Fruit fly (Drosophila melanogaster) whole organism, embryonic: Measurements from ENCODE around the gene Fkbp59.

Experiments used
- Asciz ChIP-seq: fragments of 200-800 bp; sonication (Bioruptor generic); optimal IDR thresholded peaks from 2 replicates; lab custom pipeline; 2017; ENCODE audit warnings: missing biosample characterization, mild to moderate bottlenecking, missing genetic modification characterization, missing genetic modification reagents
- Atf-2 ChIP-seq: fragments of 200-800 bp; sonication (Bioruptor generic); optimal IDR thresholded peaks from 2 replicates; lab custom pipeline; 2016; ENCODE audit warnings: missing biosample characterization, missing genetic modification characterization
- Awh ChIP-seq: fragments of 200-800 bp; sonication (Bioruptor generic); IDR thresholded peaks from 2 replicates; pipeline ENCODE4, ENCODE4 v1.3.6; 2022; ENCODE audit warnings: missing biosample characterization, missing genetic modification characterization
- Bdp1 ChIP-seq: fragments of 200-800 bp; sonication (Bioruptor generic); optimal IDR thresholded peaks from 3 replicates; lab custom pipeline; 2016; ENCODE audit warnings: missing biosample characterization, missing genetic modification characterization
- CG14014 ChIP-seq: fragments of 200-800 bp; sonication (Bioruptor generic); IDR thresholded peaks from 2 replicates; pipeline ENCODE4 v1.3.6; 2022; ENCODE audit warnings: missing biosample characterization, missing genetic modification characterization
- CG14441 ChIP-seq: fragments of 200-800 bp; sonication (Bioruptor generic); IDR thresholded peaks from 2 replicates; pipeline ENCODE4 v1.3.6; 2022; ENCODE audit warnings: missing biosample characterization, missing genetic modification characterization
- CG14667 ChIP-seq: fragments of 200-800 bp; sonication (Bioruptor generic); IDR thresholded peaks from 2 replicates; pipeline ENCODE4 v1.3.6; 2022; ENCODE audit warnings: missing biosample characterization, missing genetic modification characterization
- CG33213 ChIP-seq: fragments of 200-800 bp; sonication (Bioruptor generic); optimal IDR thresholded peaks from 3 replicates; lab custom pipeline; 2016; ENCODE audit warnings: missing biosample characterization, missing genetic modification characterization
- CG3838 ChIP-seq: fragments of 200-800 bp; sonication (Bioruptor generic); optimal IDR thresholded peaks from 3 replicates; lab custom pipeline; 2016; ENCODE audit warnings: missing biosample characterization, missing genetic modification characterization
- CG6683 ChIP-seq: fragments of 200-800 bp; sonication (Bioruptor generic); optimal IDR thresholded peaks from 2 replicates; lab custom pipeline; 2017; ENCODE audit warnings: missing biosample characterization, mild to moderate bottlenecking, missing genetic modification characterization, missing genetic modification reagents
- CG7745 ChIP-seq: fragments of 200-800 bp; sonication (Bioruptor generic); optimal IDR thresholded peaks from 2 replicates; lab custom pipeline; 2018; ENCODE audit warnings: missing biosample characterization, mild to moderate bottlenecking, missing genetic modification characterization, moderate library complexity
- CG7928 ChIP-seq: fragments of 200-800 bp; sonication (Bioruptor generic); optimal IDR thresholded peaks from 2 replicates; lab custom pipeline; 2017; ENCODE audit warnings: missing biosample characterization, mild to moderate bottlenecking, missing genetic modification characterization
- CG8359 ChIP-seq: fragments of 200-800 bp; sonication (Bioruptor generic); optimal IDR thresholded peaks from 2 replicates; lab custom pipeline; 2017; ENCODE audit warnings: missing biosample characterization, mild to moderate bottlenecking, missing genetic modification characterization, borderline replicate concordance
- CG8924 ChIP-seq: fragments of 200-800 bp; optimal IDR thresholded peaks from 3 replicates; lab custom pipeline; 2019; ENCODE audit warnings: missing biosample characterization, mild to moderate bottlenecking, missing genetic modification characterization, moderate library complexity
- Chrac-16 ChIP-seq: fragments of 200-800 bp; sonication (Bioruptor generic); optimal IDR thresholded peaks from 3 replicates; lab custom pipeline; 2016; ENCODE audit warnings: missing biosample characterization, missing genetic modification characterization
- Dip2 ChIP-seq: fragments of 200-800 bp; sonication (Bioruptor generic); IDR thresholded peaks from 2 replicates; pipeline ENCODE4 v1.3.6; 2022; ENCODE audit warnings: missing biosample characterization, missing genetic modification characterization
- Dll ChIP-seq: fragments of 200-800 bp; sonication (Bioruptor generic); IDR thresholded peaks from 4 replicates; pipeline ENCODE4 v1.3.6; 2022; ENCODE audit warnings: missing biosample characterization, missing genetic modification characterization; ENCODE audit not compliant: partially characterized antibody
- E2f2 ChIP-seq: fragments of 200-800 bp; sonication (Bioruptor generic); IDR thresholded peaks from 2 replicates; pipeline ENCODE4 v1.3.6; 2022; ENCODE audit warnings: missing biosample characterization, missing genetic modification characterization
- H2.0 ChIP-seq: fragments of 200-800 bp; sonication (Bioruptor generic); IDR thresholded peaks from 2 replicates; pipeline ENCODE4 v1.3.6; 2022; ENCODE audit warnings: missing biosample characterization, missing genetic modification characterization
- HLHmδ ChIP-seq: fragments of 200-800 bp; sonication (Bioruptor generic); optimal IDR thresholded peaks from 2 replicates; lab custom pipeline; 2018; ENCODE audit warnings: missing biosample characterization, mild to moderate bottlenecking, missing genetic modification characterization, moderate library complexity
- PHDP ChIP-seq: fragments of 200-800 bp; sonication (Bioruptor generic); optimal IDR thresholded peaks from 3 replicates; lab custom pipeline; 2018; ENCODE audit warnings: missing biosample characterization, mild to moderate bottlenecking, missing genetic modification characterization, moderate library complexity
- Scr ChIP-seq: fragments of 200-800 bp; sonication (Bioruptor generic); IDR thresholded peaks from 2 replicates; pipeline ENCODE4 v1.3.6; 2022; ENCODE audit warnings: missing biosample characterization, missing genetic modification characterization; ENCODE audit not compliant: partially characterized antibody
- Xbp1 ChIP-seq: fragments of 200-800 bp; sonication (Bioruptor generic); optimal IDR thresholded peaks from 3 replicates; lab custom pipeline; 2016; ENCODE audit warnings: missing biosample characterization, mild to moderate bottlenecking, missing genetic modification characterization
- amos ChIP-seq: fragments of 200-800 bp; sonication (Bioruptor generic); IDR thresholded peaks from 2 replicates; pipeline ENCODE4 v1.3.6; 2022; ENCODE audit warnings: missing biosample characterization, missing genetic modification characterization; ENCODE audit not compliant: partially characterized antibody
- ato ChIP-seq: fragments of 200-800 bp; sonication (Bioruptor generic); IDR thresholded peaks from 2 replicates; pipeline ENCODE4 v1.3.6; 2022; ENCODE audit warnings: missing biosample characterization, missing genetic modification characterization; ENCODE audit not compliant: partially characterized antibody
- chif ChIP-seq, 2 experiments: fragments of 200-800 bp; sonication (Bioruptor generic); optimal IDR thresholded peaks; 3 replicates each; lab custom pipeline; 2016; ENCODE audit warnings: missing biosample characterization in 2 of 2, missing genetic modification characterization in 2 of 2
- croc ChIP-seq: fragments of 200-800 bp; sonication (Bioruptor generic); conservative IDR thresholded peaks from 3 replicates; pipeline ENCODE4 v1.3.6; 2022; ENCODE audit warnings: missing biosample characterization, missing genetic modification characterization
- crol ChIP-seq: fragments of 200-800 bp; sonication (Bioruptor generic); IDR thresholded peaks from 2 replicates; pipeline ENCODE4 v1.3.6; 2022; ENCODE audit warnings: missing biosample characterization, missing genetic modification characterization
- dpn ChIP-seq, 2 experiments: fragments of 200-800 bp; sonication (Bioruptor generic); optimal IDR thresholded peaks; 3 replicates each; lab custom pipeline; 2016; ENCODE audit warnings: missing biosample characterization in 2 of 2, missing genetic modification characterization in 2 of 2
- ewg ChIP-seq: fragments of 200-800 bp; sonication (Bioruptor generic); optimal IDR thresholded peaks from 3 replicates; lab custom pipeline; 2017; ENCODE audit warnings: mild to moderate bottlenecking, missing biosample characterization, missing genetic modification reagents, missing genetic modification characterization
- fru ChIP-seq: fragments of >200 bp; optimal IDR thresholded peaks from 2 replicates; lab custom pipeline; 2017
- gro ChIP-seq: fragments of 200-800 bp; sonication (Bioruptor generic); optimal IDR thresholded peaks from 2 replicates; lab custom pipeline; 2016; ENCODE audit warnings: missing biosample characterization, missing genetic modification characterization
- gsb ChIP-seq: fragments of 200-800 bp; sonication (Bioruptor generic); IDR thresholded peaks from 2 replicates; pipeline ENCODE4 v1.3.6; 2022; ENCODE audit warnings: missing biosample characterization, missing genetic modification characterization
- ham ChIP-seq: fragments of 200-800 bp; sonication (Bioruptor generic); IDR thresholded peaks from 2 replicates; pipeline ENCODE4 v1.3.6; 2022; ENCODE audit warnings: missing biosample characterization, missing genetic modification characterization
- kni ChIP-seq: fragments of 200-800 bp; sonication (Bioruptor generic); optimal IDR thresholded peaks from 3 replicates; lab custom pipeline; 2017; ENCODE audit warnings: mild to moderate bottlenecking, missing biosample characterization, missing genetic modification reagents, missing genetic modification characterization
- org-1 ChIP-seq: fragments of 200-800 bp; sonication (Bioruptor generic); optimal IDR thresholded peaks from 2 replicates; lab custom pipeline; 2017; ENCODE audit warnings: missing biosample characterization, missing genetic modification characterization
- pfk ChIP-seq: fragments of 200-800 bp; sonication (Bioruptor generic); optimal IDR thresholded peaks from 2 replicates; lab custom pipeline; 2018; ENCODE audit warnings: missing biosample characterization, mild to moderate bottlenecking, missing genetic modification characterization, moderate library complexity
- pho ChIP-seq: fragments of 200-800 bp; sonication (Bioruptor generic); optimal IDR thresholded peaks from 2 replicates; lab custom pipeline; 2016; ENCODE audit warnings: missing biosample characterization, missing genetic modification characterization
- ranshi ChIP-seq: fragments of 200-800 bp; sonication (Bioruptor generic); IDR thresholded peaks from 2 replicates; pipeline ENCODE4 v1.3.6; 2022; ENCODE audit warnings: missing biosample characterization, missing genetic modification characterization
- scrt ChIP-seq: fragments of 200-800 bp; sonication (Bioruptor generic); optimal IDR thresholded peaks from 2 replicates; lab custom pipeline; 2018; ENCODE audit warnings: missing biosample characterization, mild to moderate bottlenecking, missing genetic modification characterization, moderate library complexity
- sd ChIP-seq: fragments of 200-800 bp; sonication (Bioruptor generic); optimal IDR thresholded peaks from 3 replicates; lab custom pipeline; 2018; ENCODE audit warnings: missing biosample characterization, mild to moderate bottlenecking, missing genetic modification characterization, moderate library complexity
- shn ChIP-seq: fragments of 200-800 bp; sonication (Bioruptor generic); optimal IDR thresholded peaks from 3 replicates; lab custom pipeline; 2016; ENCODE audit warnings: missing biosample characterization, missing genetic modification characterization
- sisA ChIP-seq: fragments of 200-800 bp; sonication (Bioruptor generic); IDR thresholded peaks from 2 replicates; pipeline ENCODE4 v1.3.6; 2022; ENCODE audit warnings: missing biosample characterization, missing genetic modification characterization
- sr ChIP-seq: fragments of 200-800 bp; sonication (Bioruptor generic); IDR thresholded peaks from 3 replicates; pipeline ENCODE4 v1.3.6; 2022; ENCODE audit warnings: missing biosample characterization, missing genetic modification characterization
- tgo ChIP-seq: fragments of 200-800 bp; sonication (Bioruptor generic); IDR thresholded peaks from 3 replicates; pipeline ENCODE4 v1.3.6; 2022; ENCODE audit warnings: missing biosample characterization, missing genetic modification characterization
- tio ChIP-seq: fragments of 200-800 bp; sonication (Bioruptor generic); optimal IDR thresholded peaks from 2 replicates; lab custom pipeline; 2017; ENCODE audit warnings: missing biosample characterization, missing genetic modification characterization, inconsistent platforms
- toy ChIP-seq: fragments of 200-800 bp; sonication (Bioruptor generic); IDR thresholded peaks from 2 replicates; pipeline ENCODE4 v1.3.6; 2022; ENCODE audit warnings: missing biosample characterization, missing genetic modification characterization
- vnd ChIP-seq: fragments of 200-800 bp; sonication (Bioruptor generic); IDR thresholded peaks from 3 replicates; pipeline ENCODE4 v1.3.6; 2022; ENCODE audit warnings: missing biosample characterization, missing genetic modification characterization; ENCODE audit not compliant: partially characterized antibody

Fkbp59 gene

DNA sequence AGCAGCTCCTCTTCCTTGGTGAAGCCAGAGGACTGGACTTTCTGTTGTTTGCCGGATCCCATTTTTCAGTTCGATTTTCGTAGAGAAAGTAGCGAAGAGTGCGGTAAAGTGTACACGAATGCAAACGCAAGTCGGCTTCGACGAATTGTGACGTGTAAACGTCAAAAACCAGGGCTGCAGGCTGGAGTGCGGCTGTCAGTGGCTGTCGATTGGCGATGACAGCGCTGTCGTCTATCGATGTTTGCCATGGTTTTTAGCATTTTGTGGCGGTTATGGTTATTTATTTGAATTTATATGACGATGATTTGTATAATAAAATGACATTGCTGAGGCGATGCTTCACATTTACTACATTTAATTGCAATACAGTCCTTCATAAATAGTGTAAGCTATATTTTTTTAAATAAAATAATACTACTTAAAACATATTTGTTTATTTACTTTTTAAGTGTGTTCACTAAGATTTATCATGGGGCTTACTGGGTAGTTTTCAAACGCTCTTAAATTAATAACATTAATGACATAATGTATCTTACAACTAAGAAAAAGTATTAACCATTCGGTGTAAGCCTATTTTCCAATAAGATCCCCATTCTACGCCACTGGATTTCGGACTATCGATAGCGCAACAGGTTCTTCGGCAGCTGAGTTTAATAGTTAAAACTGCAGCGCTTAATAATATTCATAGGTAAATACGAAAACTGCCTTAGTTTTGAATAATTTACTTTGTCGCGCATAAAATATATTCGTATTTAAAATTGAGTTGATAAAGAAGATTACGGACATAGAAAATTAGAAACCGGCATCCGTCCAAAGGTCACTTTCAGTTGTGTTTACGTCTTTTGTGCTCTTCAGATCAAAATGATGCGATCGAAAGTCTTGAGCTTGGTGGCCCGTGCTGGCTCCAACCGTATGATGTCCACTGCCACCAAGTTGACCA, 30.5 kb downstream of the Fkbp59 start, which contains the start of the genes CG5885 and CG4598 (continued):
- TF ChIP-seq kni (GFP tag; lab: Kevin White, UChicago) (no peak), ewg (GFP tag; lab: Kevin White, UChicago) (peak; percentile 6), CG8924 (tag; lab: Kevin White, UChicago) (peak; percentile 71), CG14014 (peak; percentile 59), HLHmδ (GFP tag; lab: Kevin White, UChicago) (no peak), Atf-2 (GFP tag; lab: Kevin White, UChicago) (no peak), CG33213 (GFP tag; lab: Kevin White, UChicago) (no peak), amos (GFP tag; lab: Robert Waterston, UW) (peak; percentile 85), CG6683 (GFP tag; lab: Kevin White, UChicago) (no peak), Dll (GFP tag; lab: Robert Waterston, UW) (peak; percentile 77), E2f2 (GFP tag; lab: Robert Waterston, UW) (peak; percentile 95), Chrac-16 (GFP tag; lab: Kevin White, UChicago) (peak; percentile 70), CG7928 (GFP tag; lab: Kevin White, UChicago) (peak; percentile 98), gsb (GFP tag; lab: Robert Waterston, UW) (no peak), CG14667 (GFP tag; lab: Robert Waterston, UW) (peak; percentile 27; the same call in 1 of the 2 replicates), Awh (GFP tag; lab: Robert Waterston, UW) (peak; percentile 78), chif (GFP tag; optimal IDR thresholded peaks at IDR 0.05; lab: Kevin White, UChicago) (peak in 1 of 2 experiments; percentile 30), Scr (peak; percentile 75), CG14441 (no peak), toy (no peak), ranshi (peak; percentile 78), org-1 (GFP tag; lab: Kevin White, UChicago) (no peak), tgo (GFP tag; lab: Robert Waterston, UW) (peak; percentile 44; the same call in 2 of the 3 replicates), tio (no peak), sisA (GFP tag; lab: Robert Waterston, UW) (peak; percentile 73), CG7745 (tag; lab: Kevin White, UChicago) (no peak), vnd (peak; percentile 72), gro (GFP tag; lab: Kevin White, UChicago) (no peak), Dip2 (GFP tag; lab: Robert Waterston, UW) (no peak), shn (GFP tag; lab: Kevin White, UChicago) (peak; percentile 9), CG8359 (GFP tag; lab: Kevin White, UChicago) (no peak), ham (GFP tag; lab: Robert Waterston, UW) (no peak), Xbp1 (GFP tag; lab: Kevin White, UChicago) (peak; percentile 81), sd (peak; percentile 15), PHDP (tag; lab: Kevin White, UChicago) (peak; percentile 65), pho (GFP tag; lab: Kevin White, UChicago) (peak; percentile 19), dpn (GFP tag; optimal IDR thresholded peaks at IDR 0.05; lab: Kevin White, UChicago) (peak; percentile 38 to 74), Asciz (GFP tag; lab: Kevin White, UChicago) (peak; percentile 31), pfk (no peak), ato (GFP tag; lab: Robert Waterston, UW) (peak; percentile 51; the same call in 1 of the 2 replicates), scrt (peak; percentile 78), sr (GFP tag; lab: Robert Waterston, UW) (no peak; the same call in 2 of the 3 replicates), H2.0 (GFP tag; lab: Robert Waterston, UW) (peak; percentile 65; the same call in 1 of the 2 replicates), CG3838 (GFP tag; lab: Kevin White, UChicago) (peak; percentile 57), Bdp1 (GFP tag; lab: Kevin White, UChicago) (peak; percentile 22), croc (GFP tag; lab: Robert Waterston, UW) (0 out of 3 replicates have a peak, but pooled peaks have one; percentile 25), crol (GFP tag; lab: Robert Waterston, UW) (no peak), fru (no peak)
